Fruit fly (Drosophila melanogaster): Measurements from ENCODE around the gene CG11638.

Gene CG11638

DNA sequence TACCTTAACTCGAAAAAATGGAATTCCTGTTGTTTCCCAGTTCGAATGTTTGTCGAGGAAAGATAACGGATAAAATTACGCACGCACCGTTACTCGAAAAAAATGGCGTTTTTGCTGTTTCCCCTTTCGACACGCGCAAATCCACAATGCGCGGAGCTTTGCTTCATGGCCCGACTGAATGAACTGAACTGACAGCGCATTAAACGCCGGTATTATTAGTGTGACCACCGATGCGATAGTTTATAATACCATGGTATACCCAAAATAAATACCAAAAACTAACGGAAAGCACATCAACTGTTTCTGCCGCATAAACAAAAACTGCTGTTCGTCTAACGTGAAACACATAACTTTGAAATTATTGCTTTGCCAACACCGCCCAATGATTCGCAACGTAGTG is at the start of gene CG11638, which contains the start of the genes CG32814 and CG3021 (continued):
- no peak for TF ChIP-seq scrt (GFP tag; optimal IDR thresholded peaks at IDR 0.05)
- no peak for TF ChIP-seq CG9876 (GFP tag; optimal IDR thresholded peaks at IDR 0.05)
- TF ChIP-seq pb (GFP tag; optimal IDR thresholded peaks at IDR 0.05), result no peak
- no peak for TF ChIP-seq psq (GFP tag; optimal IDR thresholded peaks at IDR 0.05)
- TF ChIP-seq Hr78 (GFP tag; optimal IDR thresholded peaks at IDR 0.05), result no peak
- no peak; the same call in 1 of the 2 replicates for TF ChIP-seq CG31441 (GFP tag; IDR thresholded peaks at IDR 0.05)
- TF ChIP-seq stwl (tag; optimal IDR thresholded peaks at IDR 0.05), result peak; percentile 86
- TF ChIP-seq MTF-1 (GFP tag; optimal IDR thresholded peaks at IDR 0.05; ENCODE audit: borderline replicate concordance), result peak; percentile 55
- no peak for TF ChIP-seq Hand (GFP tag; optimal IDR thresholded peaks at IDR 0.05)
- no peak for TF ChIP-seq CG16779 (GFP tag; IDR thresholded peaks at IDR 0.05)
- no peak for TF ChIP-seq CG8478 (optimal IDR thresholded peaks at IDR 0.05)
- TF ChIP-seq CG15696 (tag; optimal IDR thresholded peaks at IDR 0.05), result no peak
- no peak for TF ChIP-seq gce (GFP tag; IDR thresholded peaks at IDR 0.05)
- TF ChIP-seq chinmo (GFP tag; IDR thresholded peaks at IDR 0.05; ENCODE audit: partially characterized antibody), result 0 out of 4 replicates have a peak, but pooled peaks have one; percentile 6
- TF ChIP-seq CG14667 (GFP tag; IDR thresholded peaks at IDR 0.05), result no peak
- peak; percentile 62 for TF ChIP-seq CG9797 (GFP tag; optimal IDR thresholded peaks at IDR 0.05)
- no peak for TF ChIP-seq CG8089 (GFP tag; optimal IDR thresholded peaks at IDR 0.05)
- no peak for TF ChIP-seq dimm (GFP tag; IDR thresholded peaks at IDR 0.05)
- TF ChIP-seq Aef1 (GFP tag; IDR thresholded peaks at IDR 0.05), result no peak
- TF ChIP-seq BEAF-32 (GFP tag; optimal IDR thresholded peaks at IDR 0.05), result peak; percentile 65
- peak; percentile 79 for TF ChIP-seq ci (GFP tag; IDR thresholded peaks at IDR 0.05)
- TF ChIP-seq insv (GFP tag; optimal IDR thresholded peaks at IDR 0.05), result no peak
- peak; percentile 47 for TF ChIP-seq CG1603 (tag; optimal IDR thresholded peaks at IDR 0.05)
- TF ChIP-seq CG6854 (GFP tag; optimal IDR thresholded peaks at IDR 0.05), result peak; percentile 22
- TF ChIP-seq CG12659 (GFP tag; optimal IDR thresholded peaks at IDR 0.05), result peak; percentile 73
- TF ChIP-seq CG1792 (GFP tag; optimal IDR thresholded peaks at IDR 0.05), result no peak
- no peak for TF ChIP-seq Ssrp (tag; optimal IDR thresholded peaks at IDR 0.05)
- no peak for TF ChIP-seq da (GFP tag; optimal IDR thresholded peaks at IDR 0.05)
- TF ChIP-seq hth (optimal IDR thresholded peaks at IDR 0.05), result no peak
- no peak for TF ChIP-seq CG11093 (GFP tag; IDR thresholded peaks at IDR 0.05)
- peak; percentile 66 for TF ChIP-seq phol (tag; optimal IDR thresholded peaks at IDR 0.05)
- peak; percentile 4 for TF ChIP-seq zen (tag; optimal IDR thresholded peaks at IDR 0.05)
- no peak for TF ChIP-seq aop (GFP tag; IDR thresholded peaks at IDR 0.05)
- TF ChIP-seq CG2875 (GFP tag; optimal IDR thresholded peaks at IDR 0.05), result peak; percentile 5
- no peak for TF ChIP-seq jigr1 (GFP tag; IDR thresholded peaks at IDR 0.05)
- TF ChIP-seq HLH4C (GFP tag; IDR thresholded peaks at IDR 0.05; ENCODE audit: partially characterized antibody), result no peak
- peak; percentile 24 for TF ChIP-seq Hmr (GFP tag; optimal IDR thresholded peaks at IDR 0.05)
- TF ChIP-seq Oaz (GFP tag; IDR thresholded peaks at IDR 0.05), result no peak
- 0 out of 2 replicates have a peak, but pooled peaks have one; percentile 24 for TF ChIP-seq sna (GFP tag; IDR thresholded peaks at IDR 0.05; ENCODE audit: partially characterized antibody)
- TF ChIP-seq H2.0 (GFP tag; IDR thresholded peaks at IDR 0.05), result no peak
- no peak for TF ChIP-seq en (GFP tag; optimal IDR thresholded peaks at IDR 0.05)
- no peak for TF ChIP-seq CG31224 (GFP tag; IDR thresholded peaks at IDR 0.05)
- no peak for TF ChIP-seq exex (tag; optimal IDR thresholded peaks at IDR 0.05)
- no peak for TF ChIP-seq disco-r (GFP tag; optimal IDR thresholded peaks at IDR 0.05)
- peak; percentile 9 for TF ChIP-seq CG12219 (GFP tag; optimal IDR thresholded peaks at IDR 0.05)
- TF ChIP-seq mam (GFP tag; optimal IDR thresholded peaks at IDR 0.05), result no peak
- no peak for TF ChIP-seq CG11456 (GFP tag; IDR thresholded peaks at IDR 0.05)
- TF ChIP-seq wor (GFP tag; IDR thresholded peaks at IDR 0.05), result no peak
- TF ChIP-seq onecut (GFP tag; IDR thresholded peaks at IDR 0.05), result no peak
- no peak for TF ChIP-seq oc (tag; optimal IDR thresholded peaks at IDR 0.05)
- TF ChIP-seq CG9437 (GFP tag; optimal IDR thresholded peaks at IDR 0.05), result no peak
- TF ChIP-seq Atf3 (GFP tag; optimal IDR thresholded peaks at IDR 0.05), result no peak
